Fruit fly (Drosophila melanogaster) Kc167 (cell line): Measurements from ENCODE around the gene CG33267.

Source experiments
- Sin3A ChIP-seq: fragments of >200 bp; optimal IDR thresholded peaks from 2 replicates; lab custom pipeline; 2018; ENCODE audit warnings: missing external identifiers
- insv ChIP-seq: fragments of >200 bp; optimal IDR thresholded peaks from 3 replicates; lab custom pipeline; 2018; ENCODE audit warnings: missing external identifiers
- psq ChIP-seq: fragments of >200 bp; optimal IDR thresholded peaks from 2 replicates; lab custom pipeline; 2017; ENCODE audit warnings: missing external identifiers
- ttk ChIP-seq: sonication (Bioruptor generic); optimal IDR thresholded peaks from 2 replicates; lab custom pipeline; 2017; ENCODE audit warnings: missing external identifiers

- TF ChIP-seq Sin3A (lab: Kevin White, UChicago): no peak
- TF ChIP-seq psq: no peak
- no peak for TF ChIP-seq ttk (lab: Kevin White, UChicago)
- no peak for TF ChIP-seq insv (lab: Kevin White, UChicago)
Measured at dm6 chr3L:11528397-11528923, 35.8 kb upstream of the CG33267 start.
